Worm (Caenorhabditis elegans) whole organism, L3 larva: Measurements from ENCODE around the gene sru-40.

Source experiments
- ama-1 ChIP-seq: fragments of 150-350 bp; optimal IDR thresholded peaks from 2 replicates; lab custom pipeline; 2018
- nhr-76 ChIP-seq: fragments of 150-350 bp; sonication (generic microtip); optimal IDR thresholded peaks from 5 replicates; lab custom pipeline; 2014; ENCODE audit warnings: missing biosample characterization, missing genetic modification characterization
- skn-1 ChIP-seq: fragments of 150-350 bp; optimal IDR thresholded peaks from 2 replicates; lab custom pipeline; 2014; ENCODE audit warnings: missing biosample characterization, missing genetic modification characterization

DNA sequence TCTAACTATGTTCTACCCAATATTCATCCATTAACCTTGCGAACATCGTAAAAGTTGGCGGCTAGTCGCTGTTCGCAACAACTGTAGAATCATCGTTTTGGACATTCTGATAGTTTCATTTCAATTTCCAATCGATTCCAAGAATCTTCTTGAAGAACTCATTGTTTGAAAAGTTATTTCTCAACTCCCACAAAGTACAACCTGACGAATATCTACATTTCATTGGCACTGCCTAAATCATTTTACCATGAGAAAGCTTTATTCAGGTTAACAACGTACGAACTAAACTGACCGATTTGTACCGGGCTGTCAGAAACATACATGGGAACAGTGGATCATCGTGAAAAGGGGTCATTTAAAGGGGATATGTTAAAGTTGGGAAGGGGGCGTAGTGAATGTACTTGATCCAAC is 47.1 kb downstream of the sru-40 start, which contains the start of gene F46B6.6:
- TF ChIP-seq skn-1: no peak
- peak; percentile 80 for TF ChIP-seq ama-1 (lab: Kevin White, UChicago)
- no peak for TF ChIP-seq nhr-76 (tag; lab: Kevin White, UChicago)
